Fruit fly (Drosophila melanogaster) S2 (cell line): ENCODE results near the gene CG9691.

Experiments
- CG8478 ChIP-seq: fragments of >200 bp; optimal IDR thresholded peaks from 2 replicates; lab custom pipeline; 2018
- CTCF ChIP-seq, 2 experiments: fragments of >200 bp; optimal IDR thresholded peaks; 2 replicates each; lab custom pipeline; 2018

DNA sequence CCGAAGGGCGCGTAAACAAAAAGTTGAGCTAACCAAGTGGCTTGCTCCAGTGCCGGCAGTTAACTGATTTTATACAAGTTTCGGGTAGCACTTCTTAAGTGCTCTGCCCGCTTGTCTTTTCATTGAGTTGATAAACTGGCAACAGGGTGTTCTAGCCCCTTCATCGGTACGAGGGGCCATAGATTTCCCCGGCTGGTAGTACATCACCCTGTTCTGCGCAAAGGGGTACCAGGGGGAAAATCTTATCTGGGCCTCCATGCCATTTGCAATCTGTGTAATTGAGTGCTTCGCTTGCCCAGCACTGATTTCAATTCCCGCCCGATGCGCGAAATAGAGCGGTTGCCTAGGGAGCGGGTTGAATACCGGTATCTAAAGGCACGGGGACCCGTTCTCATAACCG is 12.6 kb upstream of the CG9691 start, which contains the start of gene CG45061:
- TF ChIP-seq CG8478 (lab: Kevin White, UChicago) = no peak
- TF ChIP-seq CTCF (optimal IDR thresholded peaks at IDR 0.05; lab: Kevin White, UChicago) = no peak
